Worm (Caenorhabditis elegans): ENCODE measurements around the gene C48B4.7.

The C48B4.7 gene

ce11 chrIII:9559381-9559881 is at the start of gene C48B4.7:
Gene C48B4.7 (minus strand): TSS chrIII:9559431.
- no peak for TF ChIP-seq unc-62 (GFP tag; optimal IDR thresholded peaks at IDR 0.05)

- no peak for TF ChIP-seq unc-62 (GFP tag; optimal IDR thresholded peaks at IDR 0.05)
Measured at ce11 chrIII:9608650-9609049, 49.4 kb upstream of the C48B4.7 start, which contains the start of gene clec-161. Gene clec-161 (minus strand): TSS chrIII:9608750.

ce11 chrIII:9600645-9601044 is 41.4 kb upstream of the C48B4.7 start, which contains the start of gene F58A4.2:
Gene F58A4.2 (minus strand): TSS chrIII:9600745.
- TF ChIP-seq unc-62 (GFP tag; optimal IDR thresholded peaks at IDR 0.05): no peak

- no peak for TF ChIP-seq unc-62 (GFP tag; optimal IDR thresholded peaks at IDR 0.05)
Measured at ce11 chrIII:9598168-9598567, 38.9 kb upstream of the C48B4.7 start, which contains the start of gene F58A4.1. Gene F58A4.1 (plus strand): TSS chrIII:9598468.

ce11 chrIII:9597044-9597443 is 37.8 kb upstream of the C48B4.7 start, which contains the start of gene C48B4.12:
Gene C48B4.12 (plus strand): TSS chrIII:9597344.
- no peak for TF ChIP-seq unc-62 (GFP tag; optimal IDR thresholded peaks at IDR 0.05)

- TF ChIP-seq unc-62 (GFP tag; optimal IDR thresholded peaks at IDR 0.05): no peak
Measured at ce11 chrIII:9595563-9595962, 36.3 kb upstream of the C48B4.7 start, which contains the start of gene rom-2. Gene rom-2 (minus strand): TSS chrIII:9595663.

ce11 chrIII:9592118-9592517 is 32.9 kb upstream of the C48B4.7 start, which contains the start of gene acox-1.5:
Gene acox-1.5 (minus strand): TSS chrIII:9592192.
- no peak for TF ChIP-seq unc-62 (GFP tag; optimal IDR thresholded peaks at IDR 0.05)

ce11 chrIII:9590212-9590611 is 31.0 kb upstream of the C48B4.7 start:
- TF ChIP-seq unc-62 (GFP tag; optimal IDR thresholded peaks at IDR 0.05): no peak

ce11 chrIII:9585314-9585713 is 26.1 kb upstream of the C48B4.7 start:
- no peak for TF ChIP-seq unc-62 (GFP tag; optimal IDR thresholded peaks at IDR 0.05)

- no peak for TF ChIP-seq unc-62 (GFP tag; optimal IDR thresholded peaks at IDR 0.05)
Measured at ce11 chrIII:9583224-9583623, 24.0 kb upstream of the C48B4.7 start.

ce11 chrIII:9582240-9582639 is 23.0 kb upstream of the C48B4.7 start, which contains the start of gene C48B4.3:
Gene C48B4.3 (minus strand): TSS chrIII:9582388.
- TF ChIP-seq unc-62 (GFP tag; optimal IDR thresholded peaks at IDR 0.05): no peak

ce11 chrIII:9580039-9580891 is 21.0 kb upstream of the C48B4.7 start, which contains the start of gene ced-7:
Gene ced-7 (minus strand): TSS chrIII:9580089.
- TF ChIP-seq unc-62 (GFP tag; optimal IDR thresholded peaks at IDR 0.05): no peak

- TF ChIP-seq unc-62 (GFP tag; optimal IDR thresholded peaks at IDR 0.05): no peak
Measured at ce11 chrIII:9570869-9571268, 11.6 kb upstream of the C48B4.7 start.

ce11 chrIII:9568451-9568850 is 9.2 kb upstream of the C48B4.7 start, which contains the start of gene C48B4.13:
Gene C48B4.13 (plus strand): TSS chrIII:9568751.
- no peak for TF ChIP-seq unc-62 (GFP tag; optimal IDR thresholded peaks at IDR 0.05)

ce11 chrIII:9565973-9566372 is 6.7 kb upstream of the C48B4.7 start, which contains the start of gene C48B4.11:
Gene C48B4.11 (minus strand): TSS chrIII:9566115.
- TF ChIP-seq unc-62 (GFP tag; optimal IDR thresholded peaks at IDR 0.05): no peak

ce11 chrIII:9564410-9564809 is 5.2 kb upstream of the C48B4.7 start, which contains the start of gene C48B4.10:
Gene C48B4.10 (minus strand): TSS chrIII:9564510.
- no peak for TF ChIP-seq unc-62 (GFP tag; optimal IDR thresholded peaks at IDR 0.05)
